Worm (Caenorhabditis elegans): ENCODE data around the gene F58F12.1.
A peak's percentile ranks its signal among the peaks of the same experiment; 100 is the strongest.

The F58F12.1 gene

DNA sequence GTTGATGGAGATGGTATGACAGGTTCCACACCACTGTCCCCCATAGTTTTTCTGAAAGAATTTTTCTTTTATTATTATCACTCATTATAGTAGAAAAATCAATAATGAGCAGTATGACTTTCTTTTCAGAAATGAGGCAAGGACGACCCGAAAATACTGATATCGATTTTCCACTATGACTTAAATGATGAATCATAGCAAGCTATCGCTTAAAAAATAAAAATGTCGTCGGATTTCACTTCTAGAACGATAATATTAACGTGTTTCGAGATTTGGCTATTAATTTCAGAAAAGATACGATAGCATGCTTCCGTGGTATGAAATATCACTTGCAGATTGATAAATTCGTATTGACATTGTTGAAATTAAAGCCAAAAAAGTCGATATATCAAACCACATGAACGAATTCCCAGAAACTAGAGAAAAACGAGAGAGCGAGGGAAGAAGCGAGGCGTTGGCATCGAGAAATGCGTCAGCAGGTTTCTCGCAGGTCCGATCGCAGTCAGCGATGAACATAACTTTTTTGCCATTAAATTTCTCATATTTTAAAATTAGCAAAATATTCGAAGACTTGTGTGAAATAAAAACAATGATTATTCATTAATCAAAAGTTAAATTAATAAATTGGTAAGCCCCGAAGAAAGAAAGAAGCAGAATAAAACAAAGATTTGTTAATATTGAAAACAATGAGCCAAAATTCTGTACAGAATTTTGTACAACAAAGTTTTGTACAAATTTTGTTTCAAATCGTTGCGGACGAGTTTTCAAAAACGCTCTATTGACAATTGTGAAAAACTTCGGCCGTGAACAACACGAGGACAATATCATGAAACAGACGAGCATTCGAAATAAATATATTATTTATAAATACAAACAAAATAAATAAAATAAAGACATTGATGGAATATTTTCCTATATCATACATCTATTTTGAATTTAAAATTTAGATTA is 27.8 kb upstream of the F58F12.1 start, which contains the start of gene C32D5.11:
Gene C32D5.11, minus strand, starts transcription at position 51 of the 951 bp plus-strand sequence.
- TF ChIP-seq unc-130 (GFP tag; optimal IDR thresholded peaks at IDR 0.05) (peak; percentile 40), nhr-77 (tag; optimal IDR thresholded peaks at IDR 0.05) (peak; percentile 30), fkh-10 (GFP tag; optimal IDR thresholded peaks at IDR 0.05) (peak; percentile 29), hif-1 (tag; optimal IDR thresholded peaks at IDR 0.05) (peak in 1 of 2 experiments; percentile 43), ZK337.2 (GFP tag; IDR thresholded peaks at IDR 0.05) (0 out of 2 replicates have a peak, but pooled peaks have one; percentile 8), mes-2 (tag; optimal IDR thresholded peaks at IDR 0.05; ENCODE audit: poor library complexity, severe bottlenecking) (peak; percentile 88), daf-8 (GFP tag; IDR thresholded peaks at IDR 0.05) (no peak), nhr-11 (tag; optimal IDR thresholded peaks at IDR 0.05) (peak; percentile 60), duxl-1 (tag; optimal IDR thresholded peaks at IDR 0.05; ENCODE audit: poor library complexity) (peak; percentile 66), ceh-28 (tag; optimal IDR thresholded peaks at IDR 0.05) (peak; percentile 34), hmg-1.1 (GFP tag; IDR thresholded peaks at IDR 0.05) (peak; percentile 61; the same call in 1 of the 2 replicates), hlh-11 (tag; optimal IDR thresholded peaks at IDR 0.05) (peak; percentile 75), spr-1 (tag; optimal IDR thresholded peaks at IDR 0.05) (no peak), D1046.2 (GFP tag; IDR thresholded peaks at IDR 0.05) (no peak), mep-1 (tag; optimal IDR thresholded peaks at IDR 0.05) (peak; percentile 77), zfp-2 (tag; optimal IDR thresholded peaks at IDR 0.05) (no peak), ces-1 (GFP tag; optimal IDR thresholded peaks at IDR 0.05) (no peak), dmd-6 (GFP tag; IDR thresholded peaks at IDR 0.05) (peak; percentile 55), mxl-3 (GFP tag; optimal IDR thresholded peaks at IDR 0.05) (peak; percentile 42), mdl-1 (tag; optimal IDR thresholded peaks at IDR 0.05) (peak in 1 of 2 experiments; percentile 46), rbr-2 (tag; optimal IDR thresholded peaks at IDR 0.05) (peak; percentile 69), egl-27 (tag; optimal IDR thresholded peaks at IDR 0.05) (no peak), dpl-1 (GFP tag; optimal IDR thresholded peaks at IDR 0.05) (peak; percentile 67), T26A8.4 (GFP tag; IDR thresholded peaks at IDR 0.05) (peak; percentile 55), nhr-111 (GFP tag; optimal IDR thresholded peaks at IDR 0.05) (no peak), R02D3.7 (tag; optimal IDR thresholded peaks at IDR 0.05) (no peak), nhr-48 (tag; optimal IDR thresholded peaks at IDR 0.05) (peak; percentile 26), lin-38 (GFP tag; IDR thresholded peaks at IDR 0.05) (peak; percentile 65), ama-1 (optimal IDR thresholded peaks at IDR 0.05) (no peak), nhr-28 (tag; optimal IDR thresholded peaks at IDR 0.05) (peak; percentile 70), lsy-2 (tag; optimal IDR thresholded peaks at IDR 0.05) (peak in 1 of 2 experiments; percentile 87), nhr-102 (tag; optimal IDR thresholded peaks at IDR 0.05) (no peak), nhr-25 (tag; optimal IDR thresholded peaks at IDR 0.05; ENCODE audit: borderline replicate concordance, insufficient read depth) (peak; percentile 14), lin-13 (GFP tag; optimal IDR thresholded peaks at IDR 0.05) (peak; percentile 66), zag-1 (tag; optimal IDR thresholded peaks at IDR 0.05) (no peak), T20F7.1 (GFP tag; optimal IDR thresholded peaks at IDR 0.05) (peak; percentile 44), ztf-7 (tag; optimal IDR thresholded peaks at IDR 0.05) (peak; percentile 57), Y48G9A.11 (GFP tag; IDR thresholded peaks at IDR 0.05) (no peak), hlh-30 (tag; optimal IDR thresholded peaks at IDR 0.05; ENCODE audit: insufficient read depth) (peak; percentile 82), set-16 (GFP tag; IDR thresholded peaks at IDR 0.05) (no peak), nhr-237 (tag; optimal IDR thresholded peaks at IDR 0.05) (no peak), aha-1 (tag) (peak; percentile 96), F37D6.2 (tag; optimal IDR thresholded peaks at IDR 0.05) (peak; percentile 0), dve-1 (tag; optimal IDR thresholded peaks at IDR 0.05; ENCODE audit: insufficient read depth) (peak; percentile 61), vab-7 (GFP tag; IDR thresholded peaks at IDR 0.05) (no peak)

Measured in whole organism, L4 larva.